Fruit fly (Drosophila melanogaster) whole organism, embryonic: ENCODE measurements around the gene CG15382.
A peak's percentile ranks its signal among the peaks of the same experiment; 100 is the strongest.

ENCODE experiments used
- Aef1 ChIP-seq: fragments of 200-800 bp; sonication (Bioruptor generic); IDR thresholded peaks from 3 replicates; pipeline ENCODE4 v1.3.6; 2022; ENCODE audit warnings: missing biosample characterization, missing genetic modification characterization
- CG10321 ChIP-seq: fragments of 200-800 bp; sonication (Bioruptor generic); IDR thresholded peaks from 2 replicates; pipeline ENCODE4 v1.3.6; 2022; ENCODE audit warnings: missing biosample characterization, missing genetic modification characterization
- CG11456 ChIP-seq: fragments of 200-800 bp; sonication (Bioruptor generic); IDR thresholded peaks from 3 replicates; pipeline ENCODE4 v1.3.6; 2022; ENCODE audit warnings: missing biosample characterization, missing genetic modification characterization
- CG11504 ChIP-seq: fragments of 200-800 bp; sonication (Bioruptor generic); optimal IDR thresholded peaks from 3 replicates; lab custom pipeline; 2019; ENCODE audit warnings: missing biosample characterization, mild to moderate bottlenecking, missing genetic modification characterization, moderate library complexity
- CG12155 ChIP-seq: fragments of 200-800 bp; sonication (Bioruptor generic); optimal IDR thresholded peaks from 3 replicates; lab custom pipeline; 2016; ENCODE audit warnings: missing biosample characterization, missing genetic modification characterization
- CG13775 ChIP-seq: fragments of 200-800 bp; sonication (Bioruptor generic); optimal IDR thresholded peaks from 3 replicates; lab custom pipeline; 2017; ENCODE audit warnings: missing biosample characterization, mild to moderate bottlenecking, missing genetic modification characterization
- CG14710 ChIP-seq: fragments of 200-800 bp; sonication (Bioruptor generic); optimal IDR thresholded peaks from 3 replicates; lab custom pipeline; 2019; ENCODE audit warnings: missing biosample characterization, mild to moderate bottlenecking, missing genetic modification characterization, moderate library complexity
- CG1647 ChIP-seq: fragments of 200-800 bp; sonication (Bioruptor generic); optimal IDR thresholded peaks from 3 replicates; lab custom pipeline; 2016; ENCODE audit warnings: missing biosample characterization, missing genetic modification characterization
- CG17186 ChIP-seq: fragments of 200-800 bp; sonication (Bioruptor generic); optimal IDR thresholded peaks from 3 replicates; lab custom pipeline; 2017; ENCODE audit warnings: missing biosample characterization, missing genetic modification reagents, missing genetic modification characterization
- CG17385 ChIP-seq: fragments of 200-800 bp; sonication (Bioruptor generic); optimal IDR thresholded peaks from 3 replicates; lab custom pipeline; 2018; ENCODE audit warnings: missing biosample characterization, mild to moderate bottlenecking, missing genetic modification characterization
- CG17802 ChIP-seq: fragments of 200-800 bp; sonication (Bioruptor generic); optimal IDR thresholded peaks from 2 replicates; lab custom pipeline; 2018; ENCODE audit warnings: missing biosample characterization, mild to moderate bottlenecking, missing genetic modification characterization, moderate library complexity
- CG3163 ChIP-seq: fragments of 200-800 bp; sonication (Bioruptor generic); optimal IDR thresholded peaks from 3 replicates; lab custom pipeline; 2016; ENCODE audit warnings: missing biosample characterization, missing genetic modification characterization
- CG34422 ChIP-seq: fragments of 200-800 bp; sonication (Bioruptor generic); IDR thresholded peaks from 3 replicates; pipeline ENCODE4 v1.3.6; 2022; ENCODE audit warnings: missing biosample characterization, missing genetic modification characterization
- CG4360 ChIP-seq: fragments of 200-800 bp; sonication (Bioruptor generic); IDR thresholded peaks from 2 replicates; pipeline ENCODE4 v1.3.6; 2022; ENCODE audit warnings: missing biosample characterization, missing genetic modification characterization
- CG4424 ChIP-seq: fragments of 200-800 bp; sonication (Bioruptor generic); optimal IDR thresholded peaks from 3 replicates; lab custom pipeline; 2016; ENCODE audit warnings: missing biosample characterization, missing genetic modification characterization
- CG7357 ChIP-seq: fragments of 200-800 bp; sonication (Bioruptor generic); IDR thresholded peaks from 3 replicates; pipeline ENCODE4 v1.3.6; 2022; ENCODE audit warnings: missing biosample characterization, missing genetic modification characterization
- CG7839 ChIP-seq: fragments of 200-800 bp; sonication (Bioruptor generic); optimal IDR thresholded peaks from 3 replicates; lab custom pipeline; 2018; ENCODE audit warnings: missing biosample characterization, mild to moderate bottlenecking, missing genetic modification characterization, moderate library complexity
- CrebB ChIP-seq: fragments of 200-800 bp; sonication (Bioruptor generic); optimal IDR thresholded peaks from 3 replicates; lab custom pipeline; 2018; ENCODE audit warnings: missing biosample characterization, mild to moderate bottlenecking, missing genetic modification characterization
- D19B ChIP-seq: fragments of 200-800 bp; sonication (Bioruptor generic); optimal IDR thresholded peaks from 2 replicates; lab custom pipeline; 2017; ENCODE audit warnings: missing biosample characterization, mild to moderate bottlenecking, missing genetic modification characterization
- Drgx ChIP-seq: fragments of 200-800 bp; sonication (Bioruptor generic); IDR thresholded peaks from 2 replicates; pipeline ENCODE4 v1.3.6; 2022; ENCODE audit warnings: missing biosample characterization, missing genetic modification characterization
- E2f2 ChIP-seq: fragments of 200-800 bp; sonication (Bioruptor generic); IDR thresholded peaks from 2 replicates; pipeline ENCODE4 v1.3.6; 2022; ENCODE audit warnings: missing biosample characterization, missing genetic modification characterization
- Fer3 ChIP-seq: fragments of 200-800 bp; sonication (Bioruptor generic); optimal IDR thresholded peaks from 2 replicates; lab custom pipeline; 2018; ENCODE audit warnings: missing biosample characterization, mild to moderate bottlenecking, missing genetic modification characterization, moderate library complexity
- GATAe ChIP-seq: fragments of 200-800 bp; sonication (Bioruptor generic); conservative IDR thresholded peaks from 2 replicates; pipeline ENCODE4 v1.3.6; 2022; ENCODE audit warnings: missing biosample characterization, missing genetic modification characterization
- HLH4C ChIP-seq: fragments of 200-800 bp; sonication (Bioruptor generic); IDR thresholded peaks from 3 replicates; pipeline ENCODE4 v1.3.6; 2022; ENCODE audit warnings: missing biosample characterization, missing genetic modification characterization; ENCODE audit not compliant: partially characterized antibody
- Lpt ChIP-seq: fragments of >200 bp; optimal IDR thresholded peaks from 2 replicates; lab custom pipeline; 2018; ENCODE audit warnings: missing biosample characterization, missing genetic modification characterization
- MBD-R2 ChIP-seq: fragments of 200-800 bp; sonication (Bioruptor generic); IDR thresholded peaks from 2 replicates; pipeline ENCODE4 v1.3.6; 2022; ENCODE audit warnings: missing biosample characterization, missing genetic modification characterization
- Mad ChIP-seq: fragments of 200-800 bp; sonication (Bioruptor generic); optimal IDR thresholded peaks from 2 replicates; lab custom pipeline; 2016; ENCODE audit warnings: missing biosample characterization, missing genetic modification characterization
- Max ChIP-seq: fragments of 200-800 bp; sonication (Bioruptor generic); optimal IDR thresholded peaks from 2 replicates; lab custom pipeline; 2016; ENCODE audit warnings: missing biosample characterization, mild to moderate bottlenecking, missing genetic modification characterization
- Poxn ChIP-seq: fragments of 200-800 bp; sonication (Bioruptor generic); IDR thresholded peaks from 2 replicates; pipeline ENCODE4 v1.3.6; 2022; ENCODE audit warnings: missing biosample characterization, missing genetic modification characterization
- Ravus ChIP-seq: fragments of 200-800 bp; sonication (Bioruptor generic); IDR thresholded peaks from 2 replicates; pipeline ENCODE4 v1.3.6; 2022; ENCODE audit warnings: missing biosample characterization, missing genetic modification characterization
- abd-A ChIP-seq: fragments of 200-800 bp; sonication (Bioruptor generic); optimal IDR thresholded peaks from 3 replicates; lab custom pipeline; 2019; ENCODE audit warnings: missing biosample characterization, mild to moderate bottlenecking, missing genetic modification characterization, moderate library complexity
- bab2 ChIP-seq: fragments of 200-800 bp; sonication (Bioruptor generic); optimal IDR thresholded peaks from 2 replicates; lab custom pipeline; 2016; ENCODE audit warnings: missing biosample characterization, missing genetic modification characterization
- caup ChIP-seq: fragments of 200-800 bp; sonication (Bioruptor generic); optimal IDR thresholded peaks from 3 replicates; lab custom pipeline; 2017; ENCODE audit warnings: missing biosample characterization, mild to moderate bottlenecking, missing genetic modification characterization, moderate library complexity; ENCODE audit not compliant: severe bottlenecking
- chm ChIP-seq: fragments of 200-800 bp; sonication (Bioruptor generic); IDR thresholded peaks from 2 replicates; pipeline ENCODE4 v1.3.6; 2022; ENCODE audit warnings: missing biosample characterization, missing genetic modification characterization
- eve ChIP-seq, 2 experiments: fragments of >200 bp; optimal IDR thresholded peaks; 2 replicates each; lab custom pipeline; 2017; ENCODE audit warnings: missing biosample characterization in 2 of 2, missing genetic modification characterization in 2 of 2
- fd64A ChIP-seq: fragments of 200-800 bp; sonication (Bioruptor generic); optimal IDR thresholded peaks from 3 replicates; lab custom pipeline; 2018; ENCODE audit warnings: missing biosample characterization, mild to moderate bottlenecking, missing genetic modification characterization
- ftz-f1 ChIP-seq: fragments of 200-800 bp; sonication (Bioruptor generic); optimal IDR thresholded peaks from 2 replicates; lab custom pipeline; 2016; ENCODE audit warnings: missing biosample characterization, missing genetic modification characterization
- lov ChIP-seq, 2 experiments: fragments of 200-800 bp in 1 of 2; fragments of >200 bp in 1 of 2; sonication (Bioruptor generic) in 1 of 2; IDR thresholded peaks in 1 of 2; optimal IDR thresholded peaks in 1 of 2; 2 replicates in 1 of 2; 3 replicates in 1 of 2; pipeline versions ENCODE4 v1.3.6 to Lab custom; 2017 to 2022; ENCODE audit warnings: missing biosample characterization in 1 of 2, missing genetic modification characterization in 1 of 2
- pho ChIP-seq: fragments of 200-800 bp; sonication (Bioruptor generic); optimal IDR thresholded peaks from 2 replicates; lab custom pipeline; 2016; ENCODE audit warnings: missing biosample characterization, missing genetic modification characterization
- prd ChIP-seq, 3 experiments: fragments of >200 bp in 2 of 3; fragments of 200-800 bp in 1 of 3; sonication (Bioruptor generic) in 1 of 3; optimal IDR thresholded peaks in 2 of 3; IDR thresholded peaks in 1 of 3; 2 replicates in 2 of 3; 3 replicates in 1 of 3; pipeline versions ENCODE4 v1.3.6 to Lab custom; 2017 to 2022; ENCODE audit warnings: missing biosample characterization in 1 of 3, missing genetic modification characterization in 1 of 3
- pzg ChIP-seq: fragments of 200-800 bp; sonication (Bioruptor generic); optimal IDR thresholded peaks from 3 replicates; lab custom pipeline; 2018; ENCODE audit warnings: missing biosample characterization, mild to moderate bottlenecking, missing genetic modification characterization, moderate library complexity
- schlank ChIP-seq: fragments of 200-800 bp; sonication (Bioruptor generic); optimal IDR thresholded peaks from 2 replicates; lab custom pipeline; 2018; ENCODE audit warnings: missing biosample characterization, mild to moderate bottlenecking, missing genetic modification characterization
- sqz ChIP-seq: fragments of 200-800 bp; sonication (Bioruptor generic); optimal IDR thresholded peaks from 3 replicates; lab custom pipeline; 2018; ENCODE audit warnings: missing biosample characterization, mild to moderate bottlenecking, missing genetic modification characterization
- tio ChIP-seq: fragments of 200-800 bp; sonication (Bioruptor generic); optimal IDR thresholded peaks from 2 replicates; lab custom pipeline; 2017; ENCODE audit warnings: missing biosample characterization, missing genetic modification characterization, inconsistent platforms
- trem ChIP-seq: fragments of 200-800 bp; optimal IDR thresholded peaks from 3 replicates; lab custom pipeline; 2019; ENCODE audit warnings: missing biosample characterization, mild to moderate bottlenecking, missing genetic modification characterization, moderate library complexity
- wek ChIP-seq: fragments of 200-800 bp; sonication (Bioruptor generic); optimal IDR thresholded peaks from 3 replicates; lab custom pipeline; 2018; ENCODE audit warnings: missing biosample characterization, mild to moderate bottlenecking, missing genetic modification characterization, moderate library complexity
- zfh1 ChIP-seq: fragments of 200-800 bp; sonication (Bioruptor generic); IDR thresholded peaks from 3 replicates; pipeline ENCODE4 v1.3.6; 2022; ENCODE audit warnings: missing biosample characterization, missing genetic modification characterization

Gene CG15382

dm6 chr2L:2144725-2145656, 10.6 kb upstream of the CG15382 start, which contains the start of gene tho2 (continued):
- no peak for TF ChIP-seq CG12155
- peak; percentile 67 for TF ChIP-seq trem (tag; lab: Kevin White, UChicago)
- 0 out of 3 replicates have a peak, but pooled peaks have one; percentile 17 for TF ChIP-seq HLH4C
- TF ChIP-seq bab2 (GFP tag; lab: Kevin White, UChicago), result no peak
- TF ChIP-seq lov (optimal IDR thresholded peaks at IDR 0.05; lab: Kevin White, UChicago), result no peak
- no peak for TF ChIP-seq lov (GFP tag; IDR thresholded peaks at IDR 0.05; lab: Robert Waterston, UW)
- no peak for TF ChIP-seq Poxn (GFP tag; lab: Robert Waterston, UW)
- no peak for TF ChIP-seq CG11504 (tag; lab: Kevin White, UChicago)
- TF ChIP-seq CG17186 (GFP tag; lab: Kevin White, UChicago), result no peak
- no peak for TF ChIP-seq CrebB (tag; lab: Kevin White, UChicago)
- 0 out of 3 replicates have a peak, but pooled peaks have one; percentile 27 for TF ChIP-seq CG7357 (GFP tag; lab: Robert Waterston, UW)
- no peak for TF ChIP-seq ftz-f1 (GFP tag; lab: Kevin White, UChicago)
- TF ChIP-seq CG34422, result peak; percentile 51; the same call in 1 of the 3 replicates
- 0 out of 2 replicates have a peak, but pooled peaks have one; percentile 23 for TF ChIP-seq CG10321 (GFP tag; lab: Robert Waterston, UW)
- no peak for TF ChIP-seq abd-A (tag; lab: Kevin White, UChicago)
- no peak for TF ChIP-seq CG17385 (GFP tag; lab: Kevin White, UChicago)
- no peak for TF ChIP-seq GATAe (GFP tag; lab: Robert Waterston, UW)
- peak; percentile 49 for TF ChIP-seq CG17802 (tag; lab: Kevin White, UChicago)

- TF ChIP-seq fd64A (GFP tag; lab: Kevin White, UChicago), result peak; percentile 22
- peak; percentile 79 for TF ChIP-seq Max (GFP tag; lab: Kevin White, UChicago)
- peak; percentile 75 for TF ChIP-seq CG3163
- no peak for TF ChIP-seq Lpt (GFP tag; lab: Kevin White, UChicago)
- TF ChIP-seq eve (GFP tag; optimal IDR thresholded peaks at IDR 0.05; lab: Kevin White, UChicago), result no peak
- peak; percentile 90 for TF ChIP-seq Fer3
- peak; percentile 66 for TF ChIP-seq schlank (tag; lab: Kevin White, UChicago)
- TF ChIP-seq pho (GFP tag; lab: Kevin White, UChicago), result peak; percentile 87
- peak; percentile 72 for TF ChIP-seq CG1647 (GFP tag; lab: Kevin White, UChicago)
- peak; percentile 88 for TF ChIP-seq CG13775 (GFP tag; lab: Kevin White, UChicago)
- no peak for TF ChIP-seq prd (optimal IDR thresholded peaks at IDR 0.05; lab: Kevin White, UChicago)
- TF ChIP-seq prd (GFP tag; IDR thresholded peaks at IDR 0.05; lab: Robert Waterston, UW), result peak; percentile 94
- peak; percentile 91 for TF ChIP-seq chm
- TF ChIP-seq CG11456 (GFP tag; lab: Robert Waterston, UW), result peak; percentile 94
- peak; percentile 87 for TF ChIP-seq caup
- TF ChIP-seq D19B (GFP tag; lab: Kevin White, UChicago), result peak; percentile 69
- TF ChIP-seq Mad (GFP tag; lab: Kevin White, UChicago), result peak; percentile 72
- TF ChIP-seq CG7839 (tag; lab: Kevin White, UChicago), result no peak
- TF ChIP-seq CG4424 (GFP tag; lab: Kevin White, UChicago), result peak; percentile 82
- TF ChIP-seq pzg (GFP tag; lab: Kevin White, UChicago), result peak; percentile 65
- peak; percentile 63 for TF ChIP-seq Ravus (GFP tag; lab: Robert Waterston, UW)
- TF ChIP-seq CG14710 (tag; lab: Kevin White, UChicago), result peak; percentile 89
- TF ChIP-seq sqz, result peak; percentile 51
- TF ChIP-seq tio (GFP tag; lab: Kevin White, UChicago), result no peak
- TF ChIP-seq Aef1 (GFP tag; lab: Robert Waterston, UW), result peak; percentile 85
- TF ChIP-seq MBD-R2 (GFP tag; lab: Robert Waterston, UW), result peak; percentile 97
- peak; percentile 68 for TF ChIP-seq CG4360
- TF ChIP-seq E2f2 (GFP tag; lab: Robert Waterston, UW), result peak; percentile 75
- TF ChIP-seq wek, result peak; percentile 64
- TF ChIP-seq zfh1 (GFP tag; lab: Robert Waterston, UW), result peak; percentile 95
- peak; percentile 91 for TF ChIP-seq Drgx
Observed at dm6 chr2L:2147208-2147607, 8.3 kb upstream of the CG15382 start, which contains the start of the genes CG11723 and Tbcd. TSS of gene CG11723 (minus strand) at chr2L:2147275. TSS of gene Tbcd (plus strand) at chr2L:2147518.
